Fruit fly (Drosophila melanogaster) whole organism: ENCODE measurements around the gene CG4313.

Experiments
- CG8478 ChIP-seq: fragments of >200 bp; optimal IDR thresholded peaks from 2 replicates; lab custom pipeline; 2018; ENCODE audit warnings: inconsistent platforms
- Dll ChIP-seq: fragments of >200 bp; optimal IDR thresholded peaks from 2 replicates; lab custom pipeline; 2017
- pan ChIP-seq: fragments of >200 bp; optimal IDR thresholded peaks from 2 replicates; lab custom pipeline; 2017
- psq ChIP-seq: fragments of >200 bp; optimal IDR thresholded peaks from 2 replicates; lab custom pipeline; 2017

DNA sequence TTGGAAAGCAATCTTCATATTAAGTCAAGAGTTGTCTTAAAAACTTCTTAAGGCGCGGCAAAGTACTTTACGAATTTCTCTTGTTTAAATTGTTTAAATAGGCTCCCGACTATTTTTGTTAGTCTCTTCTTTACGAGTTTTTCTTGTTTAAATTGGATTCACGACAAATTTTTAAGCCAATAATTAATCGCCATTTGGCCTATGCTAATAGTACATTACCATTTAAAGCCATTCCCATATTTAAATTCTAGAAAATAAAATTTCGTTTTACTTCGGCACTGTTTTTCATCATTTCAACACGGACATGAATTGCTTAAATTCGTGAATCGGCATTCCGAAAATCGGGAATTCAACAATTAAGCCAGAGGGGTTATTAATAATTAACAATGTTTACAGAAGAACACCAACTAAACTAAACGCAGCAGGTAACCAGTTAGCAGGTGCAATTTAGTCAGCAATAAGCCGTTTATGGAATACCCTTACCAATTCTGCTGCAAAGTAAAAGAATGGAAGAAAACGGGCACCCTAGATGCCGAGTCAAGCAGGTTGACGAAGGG is 32.1 kb upstream of the CG4313 start:
- TF ChIP-seq pan (lab: Kevin White, UChicago) (no peak), psq (no peak), CG8478 (lab: Kevin White, UChicago) (no peak), Dll (lab: Kevin White, UChicago) (no peak)
